Fruit fly (Drosophila melanogaster) whole organism, pupa: ENCODE data around the gene BG642163.
A peak's percentile ranks its signal among the peaks of the same experiment; 100 is the strongest.

Source experiments
- CG10348 ChIP-seq: fragments of 200-800 bp; sonication (Bioruptor generic); IDR thresholded peaks from 2 replicates; pipeline ENCODE4 v1.3.6; 2022; ENCODE audit warnings: missing biosample characterization, missing genetic modification characterization
- CG12605 ChIP-seq: fragments of 200-800 bp; sonication (Bioruptor generic); IDR thresholded peaks from 2 replicates; pipeline ENCODE4 v1.3.6; 2022; ENCODE audit warnings: missing biosample characterization, missing genetic modification characterization
- CG13204 ChIP-seq: fragments of 200-800 bp; sonication (Bioruptor generic); optimal IDR thresholded peaks from 2 replicates; lab custom pipeline; 2018; ENCODE audit warnings: missing biosample characterization, mild to moderate bottlenecking, missing genetic modification characterization, moderate library complexity
- CG14655 ChIP-seq: fragments of 200-800 bp; sonication (Bioruptor generic); optimal IDR thresholded peaks from 3 replicates; lab custom pipeline; 2017; ENCODE audit warnings: mild to moderate bottlenecking, missing biosample characterization, missing genetic modification reagents, missing genetic modification characterization
- CG15710 ChIP-seq: fragments of 200-800 bp; sonication (Bioruptor generic); optimal IDR thresholded peaks from 2 replicates; lab custom pipeline; 2018; ENCODE audit warnings: missing biosample characterization, mild to moderate bottlenecking, missing genetic modification characterization, moderate library complexity
- CG17806 ChIP-seq: fragments of 200-800 bp; sonication (Bioruptor generic); optimal IDR thresholded peaks from 2 replicates; lab custom pipeline; 2018; ENCODE audit warnings: missing biosample characterization, mild to moderate bottlenecking, missing genetic modification characterization, moderate library complexity
- CG32121 ChIP-seq: fragments of 200-800 bp; sonication (Bioruptor generic); IDR thresholded peaks from 2 replicates; pipeline ENCODE4 v1.3.6; 2022; ENCODE audit warnings: missing biosample characterization, missing genetic modification characterization
- CG34367 ChIP-seq: fragments of 200-800 bp; sonication (Bioruptor generic); optimal IDR thresholded peaks from 2 replicates; lab custom pipeline; 2018; ENCODE audit warnings: missing biosample characterization, mild to moderate bottlenecking, missing genetic modification characterization
- CG4496 ChIP-seq: fragments of 200-800 bp; sonication (Bioruptor generic); IDR thresholded peaks from 3 replicates; pipeline ENCODE4 v1.3.6; 2022; ENCODE audit warnings: missing biosample characterization, missing genetic modification characterization
- CG8159 ChIP-seq: fragments of 200-800 bp; sonication (Bioruptor generic); optimal IDR thresholded peaks from 3 replicates; lab custom pipeline; 2018; ENCODE audit warnings: missing biosample characterization, mild to moderate bottlenecking, missing genetic modification characterization, moderate library complexity
- CG8301 ChIP-seq: fragments of 200-800 bp; sonication (Bioruptor generic); optimal IDR thresholded peaks from 2 replicates; lab custom pipeline; 2018; ENCODE audit warnings: missing biosample characterization, mild to moderate bottlenecking, missing genetic modification characterization
- CG9948 ChIP-seq: fragments of 200-800 bp; sonication (Bioruptor generic); optimal IDR thresholded peaks from 2 replicates; lab custom pipeline; 2018; ENCODE audit warnings: missing biosample characterization, mild to moderate bottlenecking, missing genetic modification characterization, moderate library complexity
- D1 ChIP-seq: fragments of 200-800 bp; sonication (Bioruptor generic); optimal IDR thresholded peaks from 2 replicates; lab custom pipeline; 2018; ENCODE audit warnings: missing biosample characterization, mild to moderate bottlenecking, missing genetic modification characterization, moderate library complexity
- EcR ChIP-seq: fragments of 200-800 bp; sonication (Bioruptor generic); optimal IDR thresholded peaks from 3 replicates; lab custom pipeline; 2019; ENCODE audit warnings: missing biosample characterization, missing genetic modification characterization, mild to moderate bottlenecking, moderate library complexity, missing genetic modification reagents
- Ets98B ChIP-seq: fragments of 200-800 bp; sonication (Bioruptor generic); IDR thresholded peaks from 2 replicates; pipeline ENCODE4 v1.3.6; 2022; ENCODE audit warnings: missing biosample characterization, missing genetic modification characterization
- Pif1A ChIP-seq: fragments of 200-800 bp; sonication (Bioruptor generic); optimal IDR thresholded peaks from 3 replicates; lab custom pipeline; 2016; ENCODE audit warnings: missing biosample characterization, missing genetic modification characterization
- Pif1B ChIP-seq: fragments of 200-800 bp; sonication (Bioruptor generic); optimal IDR thresholded peaks from 3 replicates; lab custom pipeline; 2016; ENCODE audit warnings: missing biosample characterization, missing genetic modification characterization
- Snoo ChIP-seq: fragments of 200-800 bp; sonication (Bioruptor generic); optimal IDR thresholded peaks from 3 replicates; lab custom pipeline; 2017; ENCODE audit warnings: missing biosample characterization, mild to moderate bottlenecking, missing genetic modification characterization, inconsistent platforms
- fd96Ca ChIP-seq: fragments of 200-800 bp; sonication (Bioruptor generic); IDR thresholded peaks from 3 replicates; pipeline ENCODE4 v1.3.6; 2022; ENCODE audit warnings: missing biosample characterization, missing genetic modification characterization
- gl ChIP-seq: fragments of 200-800 bp; sonication (Bioruptor generic); optimal IDR thresholded peaks from 2 replicates; lab custom pipeline; 2018; ENCODE audit warnings: missing biosample characterization, mild to moderate bottlenecking, missing genetic modification characterization
- rn ChIP-seq: fragments of 200-800 bp; sonication (Bioruptor generic); IDR thresholded peaks from 2 replicates; pipeline ENCODE4 v1.3.6; 2022; ENCODE audit warnings: missing biosample characterization, missing genetic modification characterization

BG642163 gene

dm6 chr2L:4635376-4635775 lies 5.7 kb upstream of the BG642163 start:
- TF ChIP-seq CG14655 (GFP tag; lab: Kevin White, UChicago) (peak; percentile 74), CG32121 (no peak), Ets98B (GFP tag; lab: Robert Waterston, UW) (0 out of 2 replicates have a peak, but pooled peaks have one; percentile 13), CG12605 (GFP tag; lab: Robert Waterston, UW) (peak; percentile 55), Pif1A (GFP tag; lab: Kevin White, UChicago) (peak; percentile 37), CG4496 (GFP tag; lab: Robert Waterston, UW) (0 out of 3 replicates have a peak, but pooled peaks have one; percentile 41), CG8301 (tag; lab: Kevin White, UChicago) (peak; percentile 64), CG10348 (no peak)

dm6 chr2L:4642672-4643071 lies 1.6 kb downstream of the BG642163 start, which contains the start of gene CG15635:
Gene CG15635, plus strand, starts transcription at chr2L:4642972.
- TF ChIP-seq CG32121 = no peak
- TF ChIP-seq CG4496 (GFP tag; lab: Robert Waterston, UW) = no peak
- TF ChIP-seq D1 (tag; lab: Kevin White, UChicago) = no peak
- no peak for TF ChIP-seq EcR (GFP tag; lab: Kevin White, UChicago)
- no peak for TF ChIP-seq CG8159 (tag; lab: Kevin White, UChicago)
- TF ChIP-seq Snoo (tag; lab: Kevin White, UChicago) = no peak
- no peak for TF ChIP-seq Pif1B
- TF ChIP-seq CG15710 (tag; lab: Kevin White, UChicago) = no peak
- TF ChIP-seq CG10348 = no peak
- TF ChIP-seq CG13204 (GFP tag; lab: Kevin White, UChicago) = no peak
- TF ChIP-seq fd96Ca (GFP tag; lab: Robert Waterston, UW) = no peak
- TF ChIP-seq CG17806 = no peak
- no peak for TF ChIP-seq Pif1A (GFP tag; lab: Kevin White, UChicago)
- TF ChIP-seq CG9948 (tag; lab: Kevin White, UChicago) = no peak
- TF ChIP-seq rn = no peak
- TF ChIP-seq Ets98B (GFP tag; lab: Robert Waterston, UW) = no peak

dm6 chr2L:4646751-4647150 lies 5.7 kb downstream of the BG642163 start, which contains the start of gene CG43798:
Gene CG43798, plus strand, starts transcription at chr2L:4647051.
- no peak for TF ChIP-seq Pif1A (GFP tag; lab: Kevin White, UChicago)
- TF ChIP-seq D1 (tag; lab: Kevin White, UChicago) = no peak
- TF ChIP-seq CG17806 = no peak
- no peak for TF ChIP-seq CG15710 (tag; lab: Kevin White, UChicago)
- TF ChIP-seq Pif1B = no peak
- TF ChIP-seq gl = no peak
- no peak for TF ChIP-seq CG14655 (GFP tag; lab: Kevin White, UChicago)
- no peak for TF ChIP-seq CG9948 (tag; lab: Kevin White, UChicago)
- no peak for TF ChIP-seq CG10348
- TF ChIP-seq CG8159 (tag; lab: Kevin White, UChicago) = no peak
- TF ChIP-seq CG8301 (tag; lab: Kevin White, UChicago) = no peak
- TF ChIP-seq rn = no peak
- TF ChIP-seq Ets98B (GFP tag; lab: Robert Waterston, UW) = no peak

dm6 chr2L:4648804-4649203 lies 7.7 kb downstream of the BG642163 start:
- no peak for TF ChIP-seq gl
- TF ChIP-seq CG8301 (tag; lab: Kevin White, UChicago) = peak; percentile 87
- TF ChIP-seq CG4496 (GFP tag; lab: Robert Waterston, UW) = peak; percentile 84
- peak; percentile 58 for TF ChIP-seq Ets98B (GFP tag; lab: Robert Waterston, UW)
- no peak for TF ChIP-seq CG32121
- TF ChIP-seq Pif1B = peak; percentile 24
- peak; percentile 34 for TF ChIP-seq CG9948 (tag; lab: Kevin White, UChicago)
- TF ChIP-seq CG17806 = peak; percentile 24
- TF ChIP-seq CG12605 (GFP tag; lab: Robert Waterston, UW) = peak; percentile 49; the same call in 1 of the 2 replicates
- TF ChIP-seq fd96Ca (GFP tag; lab: Robert Waterston, UW) = peak; percentile 67; the same call in 1 of the 3 replicates
- TF ChIP-seq EcR (GFP tag; lab: Kevin White, UChicago) = no peak
- no peak for TF ChIP-seq CG15710 (tag; lab: Kevin White, UChicago)
- TF ChIP-seq CG14655 (GFP tag; lab: Kevin White, UChicago) = peak; percentile 90
- peak; percentile 50 for TF ChIP-seq Pif1A (GFP tag; lab: Kevin White, UChicago)
- no peak for TF ChIP-seq CG34367 (tag; lab: Kevin White, UChicago)

dm6 chr2L:4650752-4651453 lies 9.8 kb downstream of the BG642163 start, which contains the start of gene CG3355:
Gene CG3355, plus strand, starts transcription at chr2L:4651403.
- TF ChIP-seq CG15710 (tag; lab: Kevin White, UChicago) (no peak), Snoo (tag; lab: Kevin White, UChicago) (peak; percentile 26)

dm6 chr2L:4660932-4661331 lies 19.8 kb downstream of the BG642163 start:
- TF ChIP-seq D1 (tag; lab: Kevin White, UChicago) (peak; percentile 14), Snoo (tag; lab: Kevin White, UChicago) (no peak)
